In genomic region chr3R:21836614-21837013, dm6 we compare ENCODE assay signal across 3 fruit fly cellular contexts.
A peak's percentile ranks its signal among the peaks of the same experiment; 100 is the strongest.
TF ChIP-seq lines count a peak whose summit lies in the region.

No protein-coding gene starts in this region.

- no peak for TF ChIP-seq CTCF in whole organism, embryonic (GFP tag; optimal IDR thresholded peaks at IDR 0.05; lab: Kevin White, UChicago)

TF ChIP-seq in whole organism, embryonic, 481 proteins besides CTCF, POLR2A, EP300 and RAD21 (continues in another document):
- 0 out of 3 replicates have a peak, but pooled peaks have one; percentile 37 for TF ChIP-seq CG2199 (GFP tag; IDR thresholded peaks at IDR 0.05; lab: Robert Waterston, UW)
- peak; percentile 36; the same call in 1 of the 3 replicates for TF ChIP-seq CG6175 (GFP tag; IDR thresholded peaks at IDR 0.05; lab: Robert Waterston, UW)
- TF ChIP-seq row (GFP tag; IDR thresholded peaks at IDR 0.05; lab: Robert Waterston, UW), result peak; percentile 22; the same call in 1 of the 3 replicates
- peak; percentile 17 for TF ChIP-seq CG1603 (tag; optimal IDR thresholded peaks at IDR 0.05; lab: Kevin White, UChicago)
- TF ChIP-seq pros (GFP tag; optimal IDR thresholded peaks at IDR 0.05; lab: Kevin White, UChicago), result peak; percentile 31
- TF ChIP-seq sug (tag; optimal IDR thresholded peaks at IDR 0.05; lab: Kevin White, UChicago), result peak; percentile 10
- TF ChIP-seq CG33557 (GFP tag; optimal IDR thresholded peaks at IDR 0.05; lab: Kevin White, UChicago), result no peak
- TF ChIP-seq stc (GFP tag; IDR thresholded peaks at IDR 0.05; lab: Robert Waterston, UW), result no peak
- peak; percentile 36 for TF ChIP-seq CG15479 (GFP tag; optimal IDR thresholded peaks at IDR 0.05; lab: Kevin White, UChicago)
- peak; percentile 32; the same call in 1 of the 3 replicates for TF ChIP-seq sr (GFP tag; IDR thresholded peaks at IDR 0.05; lab: Robert Waterston, UW)
- no peak for TF ChIP-seq PHDP (tag; optimal IDR thresholded peaks at IDR 0.05; lab: Kevin White, UChicago)
- TF ChIP-seq sd (tag; optimal IDR thresholded peaks at IDR 0.05; lab: Kevin White, UChicago), result peak; percentile 94
- TF ChIP-seq CG8290 (GFP tag; optimal IDR thresholded peaks at IDR 0.05; lab: Kevin White, UChicago), result no peak
- TF ChIP-seq CG8290 (tag; optimal IDR thresholded peaks at IDR 0.05; lab: Kevin White, UChicago), result peak in 1 of 2 experiments; percentile 65
- TF ChIP-seq Bgb (GFP tag; IDR thresholded peaks at IDR 0.05; lab: Robert Waterston, UW; ENCODE audit: partially characterized antibody), result 0 out of 2 replicates have a peak, but pooled peaks have one; percentile 20
- TF ChIP-seq crol (GFP tag; IDR thresholded peaks at IDR 0.05; lab: Robert Waterston, UW), result peak; percentile 94
- TF ChIP-seq slbo (GFP tag; IDR thresholded peaks at IDR 0.05; lab: Robert Waterston, UW), result peak; percentile 15; the same call in 1 of the 2 replicates
- peak; percentile 54; the same call in 1 of the 2 replicates for TF ChIP-seq CG10321 (GFP tag; IDR thresholded peaks at IDR 0.05; lab: Robert Waterston, UW)
- no peak for TF ChIP-seq Drgx (GFP tag; IDR thresholded peaks at IDR 0.05; lab: Robert Waterston, UW)
- TF ChIP-seq Rx (GFP tag; IDR thresholded peaks at IDR 0.05; lab: Robert Waterston, UW), result peak; percentile 15; the same call in 1 of the 2 replicates
- TF ChIP-seq chinmo (GFP tag; IDR thresholded peaks at IDR 0.05; lab: Robert Waterston, UW; ENCODE audit: partially characterized antibody), result 0 out of 4 replicates have a peak, but pooled peaks have one; percentile 54
- peak; percentile 69 for TF ChIP-seq kay (GFP tag; optimal IDR thresholded peaks at IDR 0.05; lab: Kevin White, UChicago)
- TF ChIP-seq ci (GFP tag; IDR thresholded peaks at IDR 0.05; lab: Robert Waterston, UW), result peak; percentile 34; the same call in 1 of the 3 replicates
- peak; percentile 36 for TF ChIP-seq grn (GFP tag; optimal IDR thresholded peaks at IDR 0.05; lab: Kevin White, UChicago)
- peak; percentile 47 for TF ChIP-seq cg (GFP tag; optimal IDR thresholded peaks at IDR 0.05; lab: Kevin White, UChicago)
- no peak for TF ChIP-seq HLH3B (GFP tag; IDR thresholded peaks at IDR 0.05; lab: Robert Waterston, UW)
- peak; percentile 39; the same call in 1 of the 2 replicates for TF ChIP-seq ttk (GFP tag; IDR thresholded peaks at IDR 0.05; lab: Robert Waterston, UW)
- peak; percentile 45 for TF ChIP-seq Med (GFP tag; lab: Kevin White, UChicago)

TF ChIP-seq in whole organism, prepupa, 60 proteins besides CTCF, POLR2A, EP300 and RAD21:
- TF ChIP-seq vri (GFP tag; optimal IDR thresholded peaks at IDR 0.05; lab: Kevin White, UChicago) (peak; percentile 19), CG3032 (tag; optimal IDR thresholded peaks at IDR 0.05; lab: Kevin White, UChicago) (no peak), CG8319 (GFP tag; optimal IDR thresholded peaks at IDR 0.05; lab: Kevin White, UChicago) (no peak), Lpt (GFP tag; optimal IDR thresholded peaks at IDR 0.05; lab: Kevin White, UChicago) (no peak), Smox (GFP tag; optimal IDR thresholded peaks at IDR 0.05; lab: Kevin White, UChicago) (no peak), CG1621 (tag; optimal IDR thresholded peaks at IDR 0.05; lab: Kevin White, UChicago) (no peak)

TF ChIP-seq in whole organism, wandering third instar larva, 38 proteins besides CTCF, POLR2A, EP300 and RAD21:
- TF ChIP-seq Rel (GFP tag; optimal IDR thresholded peaks at IDR 0.05; lab: Kevin White, UChicago) (no peak), Rel (tag; optimal IDR thresholded peaks at IDR 0.05; lab: Kevin White, UChicago) (peak; percentile 50), Myc (optimal IDR thresholded peaks at IDR 0.05; lab: Kevin White, UChicago) (no peak)
TF ChIP-seq in whole organism, wandering third instar larva: peak in this region for 1.
